Fruit fly (Drosophila melanogaster): ENCODE results near the gene CycE.

dm6 chr2L:15761409-15762407, 13.8 kb upstream of the CycE start:
- TF ChIP-seq psq (optimal IDR thresholded peaks at IDR 0.05) = no peak
- no peak for TF ChIP-seq pan (optimal IDR thresholded peaks at IDR 0.05)
- no peak for TF ChIP-seq CG8478 (optimal IDR thresholded peaks at IDR 0.05)

Measured in whole organism.